Fruit fly (Drosophila melanogaster): Measurements from ENCODE around the gene RpL13A.
A peak's percentile ranks its signal among the peaks of the same experiment; 100 is the strongest.

The RpL13A gene

DNA sequence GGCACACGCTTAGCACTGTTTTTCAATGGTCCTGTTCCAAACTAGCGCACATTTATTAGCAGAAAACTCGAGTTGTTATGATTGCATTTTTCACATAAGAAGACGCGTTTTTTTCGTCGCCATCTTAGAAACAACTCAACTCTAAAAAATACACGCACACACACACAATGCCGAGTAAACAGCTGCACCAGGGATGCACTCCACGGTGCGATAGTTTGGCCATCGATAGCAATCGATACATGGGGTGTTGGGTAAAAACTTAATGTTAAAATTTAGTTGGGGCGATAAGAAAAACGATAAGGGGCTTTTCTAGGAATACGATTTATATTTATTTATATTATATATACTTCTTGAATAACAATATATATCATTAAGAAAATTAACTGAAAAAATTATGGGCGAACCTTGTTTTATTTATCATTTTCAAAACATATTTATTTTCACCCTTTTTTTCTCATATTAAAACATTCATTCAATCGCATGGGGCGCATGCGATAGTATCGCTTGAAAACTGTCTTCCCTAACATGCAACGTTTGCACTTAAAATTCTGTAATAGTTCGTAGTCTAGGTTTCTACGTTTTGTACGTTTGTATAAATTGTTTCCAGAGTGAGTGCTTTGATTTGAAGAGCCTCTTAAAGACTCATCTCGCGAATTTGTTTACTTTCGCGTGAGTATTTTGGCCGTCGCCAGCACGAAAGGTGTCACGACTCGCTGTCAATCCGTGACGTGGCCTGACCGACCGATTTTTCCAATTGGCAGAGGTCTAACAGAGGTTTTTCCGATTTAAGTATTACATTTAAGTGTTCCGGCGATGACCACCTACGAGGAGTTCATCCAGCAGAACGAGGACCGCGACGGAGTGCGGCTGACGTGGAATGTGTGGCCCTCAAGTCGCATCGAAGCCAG lies 24.5 kb downstream of the RpL13A start, which contains the start of the genes MTA1-like and Sec23 (continued):
- TF ChIP-seq pnt (GFP tag; optimal IDR thresholded peaks at IDR 0.05) (no peak), CG9609 (GFP tag; optimal IDR thresholded peaks at IDR 0.05) (peak; percentile 22), CG17328 (GFP tag; IDR thresholded peaks at IDR 0.05) (no peak), CG12769 (tag; optimal IDR thresholded peaks at IDR 0.05) (no peak), CG7357 (GFP tag; IDR thresholded peaks at IDR 0.05) (no peak)

DNA sequence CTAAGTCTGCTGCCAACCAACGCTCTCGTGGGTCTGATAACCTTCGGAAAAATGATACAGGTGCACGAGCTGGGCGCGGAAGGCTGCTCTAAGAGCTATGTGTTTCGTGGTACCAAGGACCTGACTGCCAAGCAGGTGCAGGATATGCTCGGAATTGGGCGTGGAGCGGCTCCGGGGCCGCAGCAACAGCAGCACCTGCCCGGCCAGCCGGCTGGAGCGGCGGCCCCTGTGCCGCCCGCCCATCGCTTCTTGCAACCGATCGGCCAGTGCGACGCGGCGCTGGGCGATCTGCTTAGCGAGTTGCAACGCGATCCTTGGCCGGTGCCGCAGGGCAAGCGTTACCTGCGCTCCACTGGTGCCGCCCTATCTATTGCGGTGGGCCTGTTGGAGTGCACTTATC lies 25.6 kb downstream of the RpL13A start:
- no peak for TF ChIP-seq gem (tag; optimal IDR thresholded peaks at IDR 0.05)
- peak; percentile 8 for TF ChIP-seq CG1832 (GFP tag; optimal IDR thresholded peaks at IDR 0.05)
- 0 out of 2 replicates have a peak, but pooled peaks have one; percentile 17 for TF ChIP-seq ttk (GFP tag; IDR thresholded peaks at IDR 0.05)
- 0 out of 2 replicates have a peak, but pooled peaks have one; percentile 7 for TF ChIP-seq Rfx (GFP tag; IDR thresholded peaks at IDR 0.05)
- TF ChIP-seq Jarid2 (GFP tag; optimal IDR thresholded peaks at IDR 0.05): no peak
- peak; percentile 30 for TF ChIP-seq sens (GFP tag)
- TF ChIP-seq Med (GFP tag): peak; percentile 55

DNA sequence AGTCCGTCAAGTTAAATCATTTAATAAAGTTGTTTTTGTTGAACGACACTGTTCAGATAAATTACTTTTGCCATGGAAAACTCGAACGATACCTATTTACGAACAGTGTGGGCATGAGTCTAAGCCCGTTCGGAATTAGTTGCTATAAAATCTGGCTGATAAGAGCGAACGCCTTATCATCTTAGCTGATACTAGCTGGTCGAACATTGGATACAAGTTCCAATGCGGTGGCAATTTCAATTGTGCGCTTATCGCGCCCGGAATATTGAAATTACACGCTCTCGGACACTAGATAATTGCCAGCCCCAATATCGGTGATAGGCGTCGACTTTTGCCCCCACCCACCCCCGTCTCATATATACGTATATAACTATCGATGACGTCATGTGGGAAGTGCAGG lies 29.6 kb downstream of the RpL13A start:
- peak; percentile 19 for TF ChIP-seq HmgZ (tag; optimal IDR thresholded peaks at IDR 0.05)
- no peak for TF ChIP-seq CG9817 (tag; optimal IDR thresholded peaks at IDR 0.05)
- TF ChIP-seq CG12155 (GFP tag; optimal IDR thresholded peaks at IDR 0.05): no peak
- TF ChIP-seq Dbx (GFP tag; IDR thresholded peaks at IDR 0.05): peak; percentile 14; the same call in 1 of the 3 replicates
- 0 out of 2 replicates have a peak, but pooled peaks have one; percentile 14 for TF ChIP-seq ato (GFP tag; IDR thresholded peaks at IDR 0.05; ENCODE audit: partially characterized antibody)
- TF ChIP-seq CG6654 (GFP tag; optimal IDR thresholded peaks at IDR 0.05): no peak
- no peak for TF ChIP-seq Med (GFP tag)
- TF ChIP-seq zf30C (GFP tag; optimal IDR thresholded peaks at IDR 0.05): peak; percentile 14
- no peak for TF ChIP-seq Oaz (GFP tag; IDR thresholded peaks at IDR 0.05)
- TF ChIP-seq grn (GFP tag; optimal IDR thresholded peaks at IDR 0.05): peak; percentile 36
- no peak for TF ChIP-seq Optix (GFP tag; IDR thresholded peaks at IDR 0.05)
- no peak for TF ChIP-seq peb (GFP tag; IDR thresholded peaks at IDR 0.05)
- no peak for TF ChIP-seq Hsf (GFP tag; optimal IDR thresholded peaks at IDR 0.05)
- no peak for TF ChIP-seq CG9727 (GFP tag; optimal IDR thresholded peaks at IDR 0.05)
- TF ChIP-seq gce (GFP tag; IDR thresholded peaks at IDR 0.05): no peak
- no peak for TF ChIP-seq bab2 (GFP tag; optimal IDR thresholded peaks at IDR 0.05)
- peak; percentile 21; the same call in 1 of the 2 replicates for TF ChIP-seq crol (GFP tag; IDR thresholded peaks at IDR 0.05)
- TF ChIP-seq CG10321 (GFP tag; IDR thresholded peaks at IDR 0.05): no peak
- TF ChIP-seq CG11398 (GFP tag; optimal IDR thresholded peaks at IDR 0.05): no peak
- no peak for TF ChIP-seq ci (GFP tag; IDR thresholded peaks at IDR 0.05)
- TF ChIP-seq CG7963 (GFP tag; IDR thresholded peaks at IDR 0.05; ENCODE audit: partially characterized antibody): no peak
- no peak for TF ChIP-seq jumu (GFP tag; optimal IDR thresholded peaks at IDR 0.05)
- no peak for TF ChIP-seq Mes4 (GFP tag; optimal IDR thresholded peaks at IDR 0.05)
- TF ChIP-seq ro (GFP tag; IDR thresholded peaks at IDR 0.05): no peak
- TF ChIP-seq E2f2 (GFP tag; IDR thresholded peaks at IDR 0.05): peak; percentile 9; the same call in 1 of the 2 replicates
- peak; percentile 99 for TF ChIP-seq mirr (GFP tag; optimal IDR thresholded peaks at IDR 0.05)
- no peak for TF ChIP-seq CG13287 (GFP tag; IDR thresholded peaks at IDR 0.05; ENCODE audit: partially characterized antibody)
- peak; percentile 16 for TF ChIP-seq Fer1 (GFP tag; optimal IDR thresholded peaks at IDR 0.05)
- TF ChIP-seq Drgx (GFP tag; IDR thresholded peaks at IDR 0.05): no peak
- TF ChIP-seq shn (GFP tag; optimal IDR thresholded peaks at IDR 0.05): no peak
- TF ChIP-seq row (GFP tag; IDR thresholded peaks at IDR 0.05): no peak
- TF ChIP-seq HmgD (GFP tag; optimal IDR thresholded peaks at IDR 0.05): no peak
- no peak for TF ChIP-seq z (GFP tag; IDR thresholded peaks at IDR 0.05)
- no peak for TF ChIP-seq wek (GFP tag; optimal IDR thresholded peaks at IDR 0.05)
- no peak for TF ChIP-seq dati (GFP tag; IDR thresholded peaks at IDR 0.05)
- TF ChIP-seq HHEX (GFP tag; optimal IDR thresholded peaks at IDR 0.05): no peak

Data from whole organism, embryonic.